Worm (Caenorhabditis elegans) whole organism, L3 larva: ENCODE data around the gene nhr-68.

Experiments
- ZK546.5 ChIP-seq: sonication (generic microtip); optimal IDR thresholded peaks from 2 replicates; lab custom pipeline; 2017; ENCODE audit warnings: missing biosample characterization, missing genetic modification characterization
- ama-1 ChIP-seq: fragments of 150-350 bp; optimal IDR thresholded peaks from 2 replicates; lab custom pipeline; 2018
- mdl-1 ChIP-seq: fragments of 150-350 bp; optimal IDR thresholded peaks from 2 replicates; lab custom pipeline; 2014; ENCODE audit warnings: missing biosample characterization, missing genetic modification characterization
- nhr-67 ChIP-seq: fragments of 150-350 bp; optimal IDR thresholded peaks from 2 replicates; lab custom pipeline; 2014; ENCODE audit warnings: missing biosample characterization, missing genetic modification characterization
- nhr-76 ChIP-seq: fragments of 150-350 bp; sonication (generic microtip); optimal IDR thresholded peaks from 5 replicates; lab custom pipeline; 2014; ENCODE audit warnings: missing biosample characterization, missing genetic modification characterization
- unc-62 ChIP-seq: fragments of 150-350 bp; sonication (generic microtip); optimal IDR thresholded peaks from 4 replicates; lab custom pipeline; 2014; ENCODE audit warnings: missing biosample characterization, missing genetic modification reagents, missing genetic modification characterization
- ztf-4 ChIP-seq: fragments of 150-350 bp; optimal IDR thresholded peaks from 2 replicates; lab custom pipeline; 2014; ENCODE audit warnings: missing biosample characterization, missing genetic modification characterization

DNA sequence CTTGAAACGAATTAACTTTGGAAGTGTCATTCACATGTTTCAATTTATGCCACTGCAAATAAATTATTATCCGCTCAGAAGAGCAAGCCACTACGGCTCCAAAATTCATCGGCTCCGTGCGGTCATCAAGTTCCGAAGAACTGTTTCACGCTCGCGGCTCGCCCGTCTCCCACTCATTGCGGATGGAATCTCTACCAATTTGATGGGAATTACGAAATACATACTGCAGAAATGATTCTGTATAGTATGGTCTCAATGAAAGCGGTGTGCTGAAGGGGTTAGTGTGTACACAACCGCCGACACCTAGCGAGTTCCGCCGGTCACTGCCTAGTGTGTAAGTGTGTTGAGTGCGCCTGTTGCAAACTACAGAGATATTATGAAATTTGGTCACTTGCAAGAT, 11.9 kb downstream of the nhr-68 start:
- TF ChIP-seq nhr-67 = no peak
- TF ChIP-seq ama-1 (lab: Kevin White, UChicago) = peak; percentile 60
- no peak for TF ChIP-seq ZK546.5
- no peak for TF ChIP-seq nhr-76 (tag; lab: Kevin White, UChicago)
- TF ChIP-seq unc-62 (GFP tag; lab: Kevin White, UChicago) = no peak
- TF ChIP-seq mdl-1 (tag; lab: Kevin White, UChicago) = no peak
- no peak for TF ChIP-seq ztf-4 (tag; lab: Kevin White, UChicago)
